Fruit fly (Drosophila melanogaster): ENCODE results near the gene Kah.

DNA sequence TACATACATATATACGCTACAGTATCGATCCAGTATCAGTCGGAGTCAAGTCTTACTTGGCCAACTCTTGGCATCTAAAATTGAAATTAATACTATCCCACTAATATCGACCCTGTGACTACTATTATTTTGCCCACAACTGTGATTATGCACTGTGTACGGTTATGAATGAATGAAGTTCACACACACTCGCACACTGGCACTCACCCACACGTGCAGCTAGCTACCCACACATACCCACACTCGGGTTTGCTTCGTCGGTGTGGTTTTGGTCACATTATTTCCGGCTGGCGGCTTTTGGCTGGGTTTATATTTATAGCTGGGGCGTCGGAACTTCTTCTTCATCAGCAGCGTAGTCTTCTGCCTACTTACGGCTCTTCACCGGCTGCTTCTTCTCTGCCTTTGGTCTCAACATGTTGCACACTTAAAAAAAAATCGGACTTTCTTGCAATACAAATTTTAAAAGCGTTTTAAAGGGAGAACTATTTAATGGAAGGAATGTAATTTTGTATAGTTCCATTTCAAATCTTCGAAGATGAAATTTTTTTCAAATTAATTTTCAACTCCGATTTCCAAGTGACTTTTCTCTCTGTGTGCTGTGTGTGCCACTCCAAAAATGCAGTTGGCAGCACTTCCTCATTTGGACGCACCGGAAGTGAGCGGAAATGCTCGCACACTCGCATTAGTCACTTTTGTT, 45.4 kb upstream of the Kah start:
- TF ChIP-seq Myc (optimal IDR thresholded peaks at IDR 0.05) (no peak), HLH106 (tag; optimal IDR thresholded peaks at IDR 0.05) (peak; percentile 64), fru (GFP tag; optimal IDR thresholded peaks at IDR 0.05) (peak; percentile 75), Rel (GFP tag; optimal IDR thresholded peaks at IDR 0.05) (no peak), Rel (tag; optimal IDR thresholded peaks at IDR 0.05) (no peak), usp (GFP tag; optimal IDR thresholded peaks at IDR 0.05) (no peak), h (GFP tag; optimal IDR thresholded peaks at IDR 0.05) (peak; percentile 73)
